Worm (Caenorhabditis elegans): ENCODE measurements around the gene F18H3.4.

Gene F18H3.4

DNA sequence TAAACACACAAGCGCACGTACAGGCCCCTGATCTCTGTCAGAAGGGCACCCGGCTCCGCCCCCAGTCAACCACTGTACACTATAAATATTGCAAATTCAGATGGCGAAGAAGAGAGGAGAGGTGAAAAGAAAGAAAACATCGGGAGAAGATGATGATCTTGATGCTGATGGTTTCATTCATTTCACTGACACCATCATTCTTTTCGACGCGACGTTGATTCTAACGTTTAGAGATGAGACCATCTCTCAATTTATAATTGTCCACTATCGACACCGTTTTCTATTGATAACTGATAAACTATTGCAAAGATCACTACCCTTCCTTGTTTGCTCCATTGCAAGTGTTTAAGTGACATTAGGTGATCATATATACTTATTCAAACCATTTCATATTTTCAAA is 12.4 kb downstream of the F18H3.4 start:
- TF ChIP-seq nhr-85 (tag): peak; percentile 87
- TF ChIP-seq C16A3.4 (tag; optimal IDR thresholded peaks at IDR 0.05): peak; percentile 18
- peak; percentile 53 for TF ChIP-seq nhr-90 (tag; optimal IDR thresholded peaks at IDR 0.05; ENCODE audit: poor library complexity)
- no peak for TF ChIP-seq ceh-88 (GFP tag; IDR thresholded peaks at IDR 0.05)
- TF ChIP-seq unc-130 (tag; optimal IDR thresholded peaks at IDR 0.05): peak; percentile 34
- TF ChIP-seq lsy-2 (tag; optimal IDR thresholded peaks at IDR 0.05): peak in 1 of 2 experiments; percentile 36
- TF ChIP-seq blmp-1 (tag; optimal IDR thresholded peaks at IDR 0.05): peak; percentile 78
- TF ChIP-seq snu-23 (GFP tag; optimal IDR thresholded peaks at IDR 0.05): peak; percentile 57
- peak; percentile 59 for TF ChIP-seq ama-1 (optimal IDR thresholded peaks at IDR 0.05)
- TF ChIP-seq tbx-2 (tag; optimal IDR thresholded peaks at IDR 0.05): peak; percentile 56
- TF ChIP-seq nhr-20 (tag; optimal IDR thresholded peaks at IDR 0.05): peak; percentile 70
- TF ChIP-seq dsc-1 (tag; optimal IDR thresholded peaks at IDR 0.05): no peak
- TF ChIP-seq fkh-4 (tag; optimal IDR thresholded peaks at IDR 0.05; ENCODE audit: borderline replicate concordance): no peak
- TF ChIP-seq nhr-47 (tag; optimal IDR thresholded peaks at IDR 0.05): peak; percentile 55
- TF ChIP-seq nhr-237 (tag; optimal IDR thresholded peaks at IDR 0.05): no peak
- no peak for TF ChIP-seq pag-3 (tag; optimal IDR thresholded peaks at IDR 0.05; ENCODE audit: borderline replicate concordance, insufficient read depth)
- TF ChIP-seq lin-35 (GFP tag; optimal IDR thresholded peaks at IDR 0.05): peak in 1 of 2 experiments; percentile 75
- TF ChIP-seq efl-1 (optimal IDR thresholded peaks at IDR 0.05): no peak
- TF ChIP-seq efl-1 (GFP tag; optimal IDR thresholded peaks at IDR 0.05 in 1 of 2): peak in 1 of 2 experiments; percentile 89
- TF ChIP-seq nhr-19 (GFP tag; conservative IDR thresholded peaks at IDR 0.05): peak; percentile 30
- TF ChIP-seq nhr-71 (tag; optimal IDR thresholded peaks at IDR 0.05): peak; percentile 64
- TF ChIP-seq grh-1 (GFP tag; IDR thresholded peaks at IDR 0.05): no peak
- peak; percentile 55 for TF ChIP-seq lin-14 (GFP tag; optimal IDR thresholded peaks at IDR 0.05)
- peak in 4 of 6 experiments; percentile 6 to 71 (median 62) for TF ChIP-seq elt-3 (tag; optimal IDR thresholded peaks at IDR 0.05)

DNA sequence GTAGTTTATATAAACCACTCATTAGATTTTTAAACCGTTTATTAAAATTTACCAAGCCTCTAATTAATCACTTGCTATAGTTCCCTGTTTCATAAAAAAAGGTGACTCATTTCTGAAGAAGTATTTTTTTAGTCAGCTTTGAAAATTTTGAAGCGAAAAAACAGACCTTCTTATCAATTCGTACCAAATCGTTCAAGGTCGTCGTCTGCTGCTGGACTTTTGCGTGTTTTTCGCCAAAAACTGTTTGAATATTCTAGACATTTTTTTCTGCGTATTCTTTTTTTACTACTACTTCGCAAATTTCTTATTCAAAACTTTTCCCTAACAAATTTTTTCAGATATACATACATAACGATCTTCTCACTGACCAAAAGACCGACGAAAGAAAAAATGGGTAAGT is 13.3 kb downstream of the F18H3.4 start, which contains the start of gene cah-4:
TSS of gene cah-4 (plus strand) at position 339 of the 400 bp plus-strand sequence.
- no peak for TF ChIP-seq ceh-82 (tag; optimal IDR thresholded peaks at IDR 0.05)
- peak; percentile 63 for TF ChIP-seq nhr-85 (tag)
- TF ChIP-seq ama-1 (optimal IDR thresholded peaks at IDR 0.05): peak; percentile 35

ce11 chrX:13542757-13543156 is 13.9 kb downstream of the F18H3.4 start:
- no peak for TF ChIP-seq nhr-19 (GFP tag; conservative IDR thresholded peaks at IDR 0.05)
- TF ChIP-seq efl-1 (optimal IDR thresholded peaks at IDR 0.05): no peak
- TF ChIP-seq efl-1 (GFP tag; optimal IDR thresholded peaks at IDR 0.05 in 1 of 2): no peak
- no peak for TF ChIP-seq dpl-1 (GFP tag; optimal IDR thresholded peaks at IDR 0.05)
- TF ChIP-seq nhr-71 (tag; optimal IDR thresholded peaks at IDR 0.05): peak; percentile 25
- TF ChIP-seq Y116A8C.19 (tag; optimal IDR thresholded peaks at IDR 0.05; ENCODE audit: borderline replicate concordance): no peak
- peak; percentile 26 for TF ChIP-seq pag-3 (tag; optimal IDR thresholded peaks at IDR 0.05; ENCODE audit: borderline replicate concordance, insufficient read depth)
- peak in 1 of 2 experiments; percentile 21 for TF ChIP-seq mdl-1 (tag; optimal IDR thresholded peaks at IDR 0.05)
- no peak for TF ChIP-seq C16A3.4 (tag; optimal IDR thresholded peaks at IDR 0.05)
- TF ChIP-seq mep-1 (tag; optimal IDR thresholded peaks at IDR 0.05): peak; percentile 59
- no peak for TF ChIP-seq fkh-10 (GFP tag; optimal IDR thresholded peaks at IDR 0.05)
- TF ChIP-seq tbx-2 (tag; optimal IDR thresholded peaks at IDR 0.05): peak; percentile 7
- TF ChIP-seq nhr-47 (tag; optimal IDR thresholded peaks at IDR 0.05): peak; percentile 12
- no peak for TF ChIP-seq nhr-11 (tag; optimal IDR thresholded peaks at IDR 0.05)
- TF ChIP-seq fos-1 (tag; optimal IDR thresholded peaks at IDR 0.05): no peak
- no peak for TF ChIP-seq nhr-20 (tag; optimal IDR thresholded peaks at IDR 0.05)
- TF ChIP-seq egl-13 (tag; optimal IDR thresholded peaks at IDR 0.05): no peak
- TF ChIP-seq C04F5.9 (tag; optimal IDR thresholded peaks at IDR 0.05): no peak
- TF ChIP-seq hlh-17 (GFP tag; optimal IDR thresholded peaks at IDR 0.05; ENCODE audit: borderline replicate concordance): no peak
- no peak for TF ChIP-seq aly-2 (tag; optimal IDR thresholded peaks at IDR 0.05)
- TF ChIP-seq elt-3 (tag; optimal IDR thresholded peaks at IDR 0.05): peak in 1 of 6 experiments; percentile 15
- TF ChIP-seq unc-30 (tag; optimal IDR thresholded peaks at IDR 0.05): no peak
- TF ChIP-seq lin-39 (tag; optimal IDR thresholded peaks at IDR 0.05): no peak
- TF ChIP-seq pax-3 (tag; optimal IDR thresholded peaks at IDR 0.05): no peak
- no peak for TF ChIP-seq unc-86 (tag; optimal IDR thresholded peaks at IDR 0.05)
- TF ChIP-seq lin-14 (GFP tag; optimal IDR thresholded peaks at IDR 0.05): peak; percentile 76
- TF ChIP-seq ceh-82 (tag; optimal IDR thresholded peaks at IDR 0.05): peak in 1 of 3 experiments; percentile 15
- no peak for TF ChIP-seq fkh-4 (tag; optimal IDR thresholded peaks at IDR 0.05; ENCODE audit: borderline replicate concordance)
- TF ChIP-seq C34B4.2 (tag; optimal IDR thresholded peaks at IDR 0.05): no peak
- TF ChIP-seq hpl-2 (GFP tag; optimal IDR thresholded peaks at IDR 0.05): no peak
- TF ChIP-seq snu-23 (GFP tag; optimal IDR thresholded peaks at IDR 0.05): peak; percentile 20
- no peak for TF ChIP-seq rnt-1 (tag; optimal IDR thresholded peaks at IDR 0.05)
- TF ChIP-seq irx-1 (tag; optimal IDR thresholded peaks at IDR 0.05): no peak
- no peak for TF ChIP-seq zag-1 (tag; optimal IDR thresholded peaks at IDR 0.05)
- TF ChIP-seq lsy-2 (tag; optimal IDR thresholded peaks at IDR 0.05): peak in 1 of 2 experiments; percentile 55
- TF ChIP-seq ces-1 (GFP tag; optimal IDR thresholded peaks at IDR 0.05): no peak
- no peak for TF ChIP-seq ceh-88 (GFP tag; IDR thresholded peaks at IDR 0.05)

Data from whole organism, L1 larva.